Worm (Caenorhabditis elegans) whole organism, early embryonic: ENCODE measurements around the gene dpy-31.

Experiments
- B0310.2 ChIP-seq: sonication (generic microtip); optimal IDR thresholded peaks from 2 replicates; lab custom pipeline; 2016; ENCODE audit warnings: mild to moderate bottlenecking, missing genetic modification characterization, missing compliant biosample characterization
- F13C5.2 ChIP-seq: sonication (generic microtip); optimal IDR thresholded peaks from 2 replicates; lab custom pipeline; 2017; ENCODE audit warnings: mild to moderate bottlenecking, missing genetic modification characterization, inconsistent platforms, missing compliant biosample characterization
- aly-1 ChIP-seq: sonication (generic microtip); optimal IDR thresholded peaks from 2 replicates; lab custom pipeline; 2016; ENCODE audit warnings: missing genetic modification characterization, missing compliant biosample characterization
- ama-1 ChIP-seq: fragments of 150-350 bp; optimal IDR thresholded peaks from 2 replicates; lab custom pipeline; 2014
- ceh-13 ChIP-seq: fragments of 200-800 bp; sonication (Bioruptor generic); optimal IDR thresholded peaks from 2 replicates; lab custom pipeline; 2018; ENCODE audit warnings: mild to moderate bottlenecking, missing genetic modification characterization, missing compliant biosample characterization
- ceh-36 ChIP-seq: sonication (generic microtip); optimal IDR thresholded peaks from 2 replicates; lab custom pipeline; 2016; ENCODE audit warnings: missing genetic modification characterization, inconsistent platforms, missing compliant biosample characterization
- ets-7 ChIP-seq: sonication (generic microtip); optimal IDR thresholded peaks from 2 replicates; lab custom pipeline; 2016; ENCODE audit warnings: missing genotype, missing genetic modification characterization, missing compliant biosample characterization
- flt-1 ChIP-seq: fragments of 200-800 bp; sonication (Bioruptor generic); IDR thresholded peaks from 2 replicates; pipeline ENCODE4 v1.3.6; 2022; ENCODE audit warnings: missing genetic modification characterization, missing compliant biosample characterization
- hmbx-1 ChIP-seq: sonication (generic microtip); optimal IDR thresholded peaks from 2 replicates; lab custom pipeline; 2016; ENCODE audit warnings: mild to moderate bottlenecking, missing genetic modification characterization, missing compliant biosample characterization
- hmg-4 ChIP-seq: fragments of 200-800 bp; sonication (Bioruptor generic); optimal IDR thresholded peaks from 2 replicates; lab custom pipeline; 2018; ENCODE audit warnings: mild to moderate bottlenecking, missing genetic modification characterization, missing compliant biosample characterization
- hnd-1 ChIP-seq: sonication (generic microtip); optimal IDR thresholded peaks from 2 replicates; lab custom pipeline; 2016; ENCODE audit warnings: missing genetic modification characterization, missing compliant biosample characterization
- pes-1 ChIP-seq: fragments of 200-800 bp; sonication (Bioruptor generic); IDR thresholded peaks from 2 replicates; pipeline ENCODE4 v1.3.6; 2022; ENCODE audit warnings: missing genetic modification reagents, missing genetic modification characterization, missing compliant biosample characterization
- scrt-1 ChIP-seq: fragments of 200-800 bp; sonication (Bioruptor generic); IDR thresholded peaks from 2 replicates; pipeline ENCODE4 v1.3.6; 2022; ENCODE audit warnings: missing genetic modification characterization, missing compliant biosample characterization
- sea-1 ChIP-seq: fragments of 200-800 bp; sonication (Bioruptor generic); conservative IDR thresholded peaks from 2 replicates; pipeline ENCODE4 v1.3.6; 2022; ENCODE audit warnings: missing genetic modification characterization, missing compliant biosample characterization
- tbx-11 ChIP-seq: fragments of 200-800 bp; sonication (Bioruptor generic); IDR thresholded peaks from 2 replicates; pipeline ENCODE4 v1.3.6; 2022; ENCODE audit warnings: missing genetic modification characterization, missing compliant biosample characterization
- tbx-37 ChIP-seq: fragments of 200-800 bp; sonication (Bioruptor generic); conservative IDR thresholded peaks from 2 replicates; pipeline ENCODE4 v1.3.6; 2022; ENCODE audit warnings: missing genetic modification reagents, missing genetic modification characterization, missing compliant biosample characterization
- tra-4 ChIP-seq: sonication (generic microtip); optimal IDR thresholded peaks from 2 replicates; lab custom pipeline; 2017; ENCODE audit warnings: missing genetic modification characterization, missing compliant biosample characterization

dpy-31 gene

DNA sequence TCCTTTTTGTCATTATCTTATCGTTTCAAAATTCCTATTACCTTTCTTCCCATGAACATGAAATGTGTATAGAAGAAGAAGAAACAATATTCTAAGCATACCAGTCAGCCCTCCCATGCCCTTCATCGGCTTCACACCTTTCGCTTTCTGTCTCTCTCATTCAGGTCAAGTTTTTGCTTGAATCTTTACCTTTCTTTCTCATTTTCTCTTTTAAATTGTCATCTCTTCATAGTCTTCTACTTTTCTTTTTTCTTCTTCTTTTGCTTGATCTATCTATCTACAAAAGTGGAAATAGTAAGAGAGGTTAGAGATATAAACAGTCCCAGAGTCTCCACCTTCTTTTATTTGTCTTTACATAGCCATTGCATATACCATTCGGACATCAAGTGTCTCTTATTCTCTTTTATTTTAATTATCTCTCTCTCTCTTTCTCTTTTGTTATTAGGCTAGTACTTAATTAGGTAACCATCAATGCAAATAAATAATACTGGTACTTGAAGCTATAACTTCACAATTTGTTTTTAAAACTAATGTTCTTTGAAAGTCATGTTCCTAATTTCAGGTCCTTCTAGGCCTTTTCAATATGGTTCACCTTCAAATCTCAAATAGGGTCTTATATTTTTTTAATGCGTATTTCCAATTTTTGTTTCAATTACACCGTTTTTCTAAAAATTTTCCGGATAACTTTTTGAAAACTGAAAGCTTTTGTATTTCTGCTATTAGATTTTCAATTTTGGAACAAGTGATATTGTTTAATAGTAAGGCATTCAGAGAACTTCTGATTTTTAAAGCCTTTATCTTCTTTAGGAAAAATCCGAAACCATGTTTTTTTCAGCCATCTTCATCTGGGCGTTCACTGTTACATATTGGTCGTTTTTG is at the start of gene dpy-31:
Gene dpy-31, plus strand, starts transcription at position 829 of the 879 bp plus-strand sequence.
- TF ChIP-seq hmg-4 (no peak), ets-7 (no peak), tra-4 (tag; lab: Kevin White, UChicago) (no peak), scrt-1 (GFP tag; lab: Robert Waterston, UW) (no peak)

DNA sequence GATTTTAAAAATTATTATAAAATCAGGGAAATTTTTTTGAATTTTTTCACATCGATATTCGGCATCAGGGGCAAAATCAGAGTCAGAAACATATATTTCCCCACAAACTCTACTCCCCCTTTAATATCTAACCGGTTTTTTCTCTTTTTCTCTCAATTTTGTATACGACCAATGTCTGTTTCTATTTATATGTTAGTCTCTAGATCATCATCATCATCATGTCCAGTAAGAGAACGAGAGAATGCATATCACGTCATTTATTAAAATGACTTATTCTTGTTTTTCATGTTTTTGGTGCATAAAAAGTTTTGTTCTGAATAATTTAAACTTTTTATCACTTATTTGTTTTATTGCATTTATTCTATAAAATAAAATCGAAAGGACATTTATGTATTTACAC is 49.4 kb upstream of the dpy-31 start:
- no peak for TF ChIP-seq tbx-11 (GFP tag; lab: Robert Waterston, UW)
- no peak for TF ChIP-seq hnd-1 (tag; lab: Kevin White, UChicago)
- TF ChIP-seq ceh-13 = no peak
- no peak for TF ChIP-seq flt-1
- no peak for TF ChIP-seq F13C5.2 (tag; lab: Kevin White, UChicago)
- TF ChIP-seq sea-1 = no peak
- TF ChIP-seq scrt-1 (GFP tag; lab: Robert Waterston, UW) = no peak
- TF ChIP-seq tra-4 (tag; lab: Kevin White, UChicago) = no peak
- TF ChIP-seq hmg-4 = no peak
- TF ChIP-seq tbx-37 (GFP tag; lab: Robert Waterston, UW) = no peak
- TF ChIP-seq hmbx-1 (tag; lab: Kevin White, UChicago) = no peak
- TF ChIP-seq ets-7 = no peak
- TF ChIP-seq ceh-36 = no peak
- no peak for TF ChIP-seq B0310.2 (tag; lab: Kevin White, UChicago)
- no peak for TF ChIP-seq aly-1 (tag; lab: Kevin White, UChicago)
- no peak for TF ChIP-seq pes-1

DNA sequence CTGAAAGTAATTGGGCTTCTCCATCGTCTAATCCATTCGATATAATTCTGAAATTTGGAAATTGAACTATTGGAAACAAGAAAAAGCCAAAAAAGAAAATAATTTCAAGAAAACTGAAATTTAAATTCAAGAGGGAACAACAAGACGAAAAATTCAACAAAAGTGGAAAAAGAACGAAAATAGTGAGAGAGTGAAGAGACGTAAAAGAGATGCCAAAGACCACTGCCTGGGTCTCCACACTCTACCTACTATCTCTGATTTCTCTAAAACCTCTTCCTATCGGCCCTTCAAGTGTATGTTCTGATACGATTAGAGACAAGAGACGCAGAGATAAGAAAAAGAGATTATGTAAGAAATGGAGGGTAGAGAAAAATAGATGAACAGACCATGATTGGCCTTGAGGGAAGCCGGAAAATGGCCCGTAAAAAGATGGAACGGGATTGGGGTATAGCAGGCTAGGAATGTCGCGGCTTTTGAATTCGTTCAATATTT is 48.2 kb upstream of the dpy-31 start, which contains the start of gene ogt-1:
Gene ogt-1, minus strand, starts transcription at position 51 of the 492 bp plus-strand sequence.
- peak; percentile 25 for TF ChIP-seq hmg-4
- peak; percentile 32 for TF ChIP-seq F13C5.2 (tag; lab: Kevin White, UChicago)
- no peak for TF ChIP-seq flt-1
- TF ChIP-seq ets-7 = no peak
- TF ChIP-seq hnd-1 (tag; lab: Kevin White, UChicago) = no peak
- no peak for TF ChIP-seq ama-1 (lab: Kevin White, UChicago)
- TF ChIP-seq tbx-37 (GFP tag; lab: Robert Waterston, UW) = no peak
- no peak for TF ChIP-seq aly-1 (tag; lab: Kevin White, UChicago)

DNA sequence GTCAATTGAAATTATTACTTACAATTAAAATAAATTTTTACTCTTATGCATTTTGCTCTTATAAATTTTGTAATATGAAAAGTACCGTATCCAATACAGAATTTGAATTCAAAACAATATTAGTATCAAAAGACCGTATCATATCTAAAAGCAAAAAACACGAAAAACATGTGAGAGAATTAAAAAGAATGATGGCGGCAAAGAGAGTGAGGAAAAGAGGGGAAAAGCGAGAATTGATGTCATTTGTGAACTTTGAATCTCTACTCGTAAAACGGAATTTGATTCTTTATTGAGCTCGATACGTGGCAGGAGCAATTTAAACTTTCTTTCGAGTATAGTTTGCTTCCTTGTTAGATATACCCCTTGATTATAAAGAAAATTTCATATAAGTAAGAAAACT is 47.5 kb upstream of the dpy-31 start:
- TF ChIP-seq hmg-4 = no peak
- no peak for TF ChIP-seq scrt-1 (GFP tag; lab: Robert Waterston, UW)
- TF ChIP-seq ets-7 = no peak
- no peak for TF ChIP-seq tbx-11 (GFP tag; lab: Robert Waterston, UW)
- no peak for TF ChIP-seq pes-1
- no peak for TF ChIP-seq ceh-13
- no peak for TF ChIP-seq hmbx-1 (tag; lab: Kevin White, UChicago)
- TF ChIP-seq sea-1 = no peak
- TF ChIP-seq hnd-1 (tag; lab: Kevin White, UChicago) = no peak
- no peak for TF ChIP-seq tra-4 (tag; lab: Kevin White, UChicago)
- TF ChIP-seq B0310.2 (tag; lab: Kevin White, UChicago) = no peak
- TF ChIP-seq tbx-37 (GFP tag; lab: Robert Waterston, UW) = no peak
- TF ChIP-seq aly-1 (tag; lab: Kevin White, UChicago) = no peak
- no peak for TF ChIP-seq ceh-36
- TF ChIP-seq flt-1 = no peak
- TF ChIP-seq F13C5.2 (tag; lab: Kevin White, UChicago) = no peak
- TF ChIP-seq ama-1 (lab: Kevin White, UChicago) = no peak

DNA sequence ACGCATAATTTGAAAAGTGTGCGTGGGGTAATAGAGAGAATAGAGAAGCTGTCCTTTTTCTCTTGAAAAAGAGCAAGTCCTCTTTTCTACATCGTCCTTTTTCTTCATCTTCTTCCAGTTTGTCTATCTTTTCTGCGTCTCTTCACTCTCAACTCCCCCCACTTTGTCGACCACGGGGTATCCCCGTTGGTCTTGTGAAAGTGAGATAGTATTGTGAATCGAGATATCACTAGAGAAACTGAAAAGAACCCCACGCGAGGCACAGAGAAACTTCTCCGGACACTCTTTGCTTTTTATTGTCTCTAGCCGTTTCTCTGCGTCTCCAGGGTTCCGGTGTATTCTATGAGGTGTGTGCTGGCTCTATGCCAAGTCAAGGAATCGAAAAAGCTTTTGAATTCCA is 46.4 kb upstream of the dpy-31 start:
- TF ChIP-seq ceh-13 = no peak
- TF ChIP-seq flt-1 = peak; percentile 3; the same call in 1 of the 2 replicates
- no peak for TF ChIP-seq tra-4 (tag; lab: Kevin White, UChicago)
- TF ChIP-seq pes-1 = no peak
- no peak for TF ChIP-seq hmbx-1 (tag; lab: Kevin White, UChicago)
- no peak for TF ChIP-seq ama-1 (lab: Kevin White, UChicago)
- TF ChIP-seq ets-7 = no peak
- TF ChIP-seq aly-1 (tag; lab: Kevin White, UChicago) = no peak
- no peak for TF ChIP-seq scrt-1 (GFP tag; lab: Robert Waterston, UW)
- TF ChIP-seq tbx-11 (GFP tag; lab: Robert Waterston, UW) = no peak
- TF ChIP-seq B0310.2 (tag; lab: Kevin White, UChicago) = no peak
- peak; percentile 2 for TF ChIP-seq hmg-4
- peak; percentile 70 for TF ChIP-seq F13C5.2 (tag; lab: Kevin White, UChicago)
- TF ChIP-seq sea-1 = 0 out of 2 replicates have a peak, but pooled peaks have one; percentile 28
- no peak for TF ChIP-seq ceh-36
- no peak for TF ChIP-seq hnd-1 (tag; lab: Kevin White, UChicago)
- no peak for TF ChIP-seq tbx-37 (GFP tag; lab: Robert Waterston, UW)

DNA sequence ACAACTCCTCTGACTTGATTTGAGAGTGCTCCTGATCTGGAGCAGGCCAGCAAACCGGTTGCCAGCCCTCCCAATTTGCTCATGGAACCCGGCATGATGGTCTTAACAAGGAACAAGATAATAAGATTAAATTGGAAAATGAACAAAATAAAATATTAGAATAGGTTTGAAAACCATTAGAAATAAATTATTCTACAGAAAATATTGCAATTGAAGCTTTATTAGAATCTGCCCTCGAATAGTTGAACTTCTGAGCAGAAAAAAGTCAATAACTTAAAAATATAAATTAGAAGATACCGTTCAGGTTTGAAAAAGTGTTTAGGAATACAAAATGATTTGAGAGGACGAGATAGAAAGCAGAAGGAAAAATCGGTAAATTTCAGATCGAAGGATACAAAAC is 43.3 kb upstream of the dpy-31 start, which contains the start of gene nuo-4:
Gene nuo-4, minus strand, starts transcription at position 101 of the 400 bp plus-strand sequence.
- no peak for TF ChIP-seq tbx-11 (GFP tag; lab: Robert Waterston, UW)

DNA sequence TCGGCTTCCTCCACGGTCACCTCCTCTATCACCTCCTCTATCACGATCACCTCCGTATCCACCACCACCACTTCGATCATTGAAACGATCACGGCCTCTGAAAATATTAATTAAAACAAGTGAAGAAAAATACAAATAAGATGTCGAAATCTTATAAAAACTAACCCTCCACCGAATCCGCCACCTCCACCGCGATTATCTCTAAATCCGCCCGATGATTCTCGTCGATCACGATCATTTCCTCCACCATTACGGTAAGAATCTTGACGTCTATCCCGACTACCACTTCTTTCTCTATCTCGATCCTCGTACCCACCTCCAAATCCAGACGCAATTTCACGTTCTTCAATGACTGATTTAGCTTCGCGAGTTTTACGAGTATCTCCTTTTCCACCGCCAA is 42.8 kb upstream of the dpy-31 start:
- TF ChIP-seq pes-1 = no peak
- no peak for TF ChIP-seq ama-1 (lab: Kevin White, UChicago)
- no peak for TF ChIP-seq B0310.2 (tag; lab: Kevin White, UChicago)
- no peak for TF ChIP-seq aly-1 (tag; lab: Kevin White, UChicago)
- no peak for TF ChIP-seq flt-1
- TF ChIP-seq tbx-37 (GFP tag; lab: Robert Waterston, UW) = no peak
- no peak for TF ChIP-seq F13C5.2 (tag; lab: Kevin White, UChicago)
